Worm (Caenorhabditis elegans) whole organism, young adult: ENCODE results near the gene Y54B9A.1.

ENCODE experiments used
- B0035.1 ChIP-seq: sonication (generic microtip); optimal IDR thresholded peaks from 2 replicates; lab custom pipeline; 2016; ENCODE audit warnings: missing genetic modification characterization, mild to moderate bottlenecking, missing compliant biosample characterization, missing genotype, missing genetic modification reagents
- B0261.1 ChIP-seq: sonication (generic microtip); optimal IDR thresholded peaks from 2 replicates; lab custom pipeline; 2016; ENCODE audit warnings: mild to moderate bottlenecking, missing genetic modification characterization, moderate library complexity, missing compliant biosample characterization
- B0336.3 ChIP-seq: fragments of 200-800 bp; sonication (Bioruptor generic); IDR thresholded peaks from 2 replicates; pipeline ENCODE4 v1.3.6; 2022; ENCODE audit warnings: missing genetic modification characterization, missing compliant biosample characterization
- C06A6.2 ChIP-seq: fragments of 200-800 bp; sonication (Bioruptor generic); conservative IDR thresholded peaks from 2 replicates; pipeline ENCODE4 v1.3.6; 2022; ENCODE audit warnings: missing genetic modification characterization, missing compliant biosample characterization
- F23B12.7 ChIP-seq: sonication (generic microtip); optimal IDR thresholded peaks from 2 replicates; lab custom pipeline; 2017; ENCODE audit warnings: missing genetic modification characterization, mild to moderate bottlenecking, missing compliant biosample characterization, antibody characterized with exemption, moderate library complexity; ENCODE audit not compliant: insufficient read depth
- F52B5.7 ChIP-seq: sonication (generic microtip); optimal IDR thresholded peaks from 2 replicates; lab custom pipeline; 2016; ENCODE audit warnings: mild to moderate bottlenecking, missing genetic modification characterization, missing compliant biosample characterization
- F57C9.4 ChIP-seq: sonication (generic microtip); optimal IDR thresholded peaks from 2 replicates; lab custom pipeline; 2017; ENCODE audit warnings: mild to moderate bottlenecking, missing genetic modification characterization, missing compliant biosample characterization
- Y53F4B.3 ChIP-seq: fragments of 200-800 bp; sonication (Bioruptor generic); IDR thresholded peaks from 2 replicates; pipeline ENCODE4 v1.3.6; 2022; ENCODE audit warnings: missing genetic modification reagents, missing genetic modification characterization, missing compliant biosample characterization
- Y56A3A.18 ChIP-seq: fragments of 200-800 bp; sonication (Bioruptor generic); IDR thresholded peaks from 2 replicates; pipeline ENCODE4 v1.3.6; 2022; ENCODE audit warnings: missing genetic modification reagents, missing genetic modification characterization, missing compliant biosample characterization
- Y95B8A.8 ChIP-seq: fragments of 200-800 bp; sonication (Bioruptor generic); IDR thresholded peaks from 2 replicates; pipeline ENCODE4 v1.3.6; 2022; ENCODE audit warnings: missing genetic modification reagents, missing genetic modification characterization, missing compliant biosample characterization
- ZK185.1 ChIP-seq: sonication (generic microtip); optimal IDR thresholded peaks from 2 replicates; lab custom pipeline; 2016; ENCODE audit warnings: mild to moderate bottlenecking, missing genetic modification characterization, missing compliant biosample characterization; ENCODE audit not compliant: poor library complexity, severe bottlenecking
- aptf-2 ChIP-seq: fragments of 200-800 bp; sonication (Bioruptor generic); conservative IDR thresholded peaks from 2 replicates; pipeline ENCODE4 v1.3.6; 2022; ENCODE audit warnings: missing genetic modification reagents, missing genetic modification characterization, missing compliant biosample characterization
- atf-7 ChIP-seq: sonication (generic microtip); optimal IDR thresholded peaks from 2 replicates; lab custom pipeline; 2017; ENCODE audit warnings: mild to moderate bottlenecking, missing genetic modification characterization, missing compliant biosample characterization
- athp-1 ChIP-seq: sonication (generic microtip); optimal IDR thresholded peaks from 2 replicates; lab custom pipeline; 2017; ENCODE audit warnings: mild to moderate bottlenecking, missing genetic modification characterization, missing compliant biosample characterization
- attf-6 ChIP-seq: fragments of 200-800 bp; sonication (Bioruptor generic); IDR thresholded peaks from 2 replicates; pipeline ENCODE4 v1.3.6; 2022; ENCODE audit warnings: missing genetic modification reagents, missing genetic modification characterization, missing compliant biosample characterization
- bed-1 ChIP-seq: fragments of 200-800 bp; sonication (Bioruptor generic); IDR thresholded peaks from 2 replicates; pipeline ENCODE4 v1.3.6; 2022; ENCODE audit warnings: missing genetic modification reagents, missing genetic modification characterization, missing compliant biosample characterization
- ceh-100 ChIP-seq: fragments of 200-800 bp; sonication (Bioruptor generic); IDR thresholded peaks from 2 replicates; pipeline ENCODE4 v1.3.6; 2022; ENCODE audit warnings: missing genetic modification reagents, missing genetic modification characterization, missing compliant biosample characterization
- ceh-27 ChIP-seq: fragments of 200-800 bp; sonication (Bioruptor generic); optimal IDR thresholded peaks from 2 replicates; lab custom pipeline; 2018; ENCODE audit warnings: mild to moderate bottlenecking, missing genetic modification characterization, moderate library complexity, missing compliant biosample characterization
- ceh-79 ChIP-seq: sonication (generic microtip); optimal IDR thresholded peaks from 2 replicates; lab custom pipeline; 2017; ENCODE audit warnings: mild to moderate bottlenecking, missing genetic modification characterization, missing compliant biosample characterization
- ceh-91 ChIP-seq: fragments of 200-800 bp; sonication (Bioruptor generic); IDR thresholded peaks from 2 replicates; pipeline ENCODE4 v1.3.6; 2022; ENCODE audit warnings: missing genetic modification reagents, missing genetic modification characterization, missing compliant biosample characterization
- die-1 ChIP-seq: sonication (generic microtip); optimal IDR thresholded peaks from 2 replicates; lab custom pipeline; 2016; ENCODE audit warnings: missing genotype, mild to moderate bottlenecking, missing genetic modification characterization, missing compliant biosample characterization
- dpl-1 ChIP-seq: fragments of 150-350 bp; optimal IDR thresholded peaks from 2 replicates; lab custom pipeline; 2014; ENCODE audit warnings: missing biosample characterization, missing genetic modification reagents, missing genetic modification characterization
- egrh-3 ChIP-seq: fragments of 200-800 bp; sonication (Bioruptor generic); IDR thresholded peaks from 2 replicates; pipeline ENCODE4 v1.3.6; 2022; ENCODE audit warnings: missing genetic modification reagents, missing genetic modification characterization, missing compliant biosample characterization
- him-1 ChIP-seq: sonication (generic microtip); optimal IDR thresholded peaks from 2 replicates; lab custom pipeline; 2016; ENCODE audit warnings: missing genotype, missing genetic modification reagents, missing genetic modification characterization, missing compliant biosample characterization
- hsf-1 ChIP-seq: fragments of 200-800 bp; sonication (Bioruptor generic); IDR thresholded peaks from 2 replicates; pipeline ENCODE4 v1.3.6; 2022; ENCODE audit warnings: missing genetic modification reagents, missing genetic modification characterization, missing compliant biosample characterization
- let-526 ChIP-seq: fragments of 200-800 bp; sonication (Bioruptor generic); IDR thresholded peaks from 2 replicates; pipeline ENCODE4 v1.3.6; 2022; ENCODE audit warnings: missing genetic modification reagents, missing genetic modification characterization, missing compliant biosample characterization
- lin-26 ChIP-seq: fragments of 200-800 bp; sonication (Bioruptor generic); IDR thresholded peaks from 2 replicates; pipeline ENCODE4 v1.3.6; 2022; ENCODE audit warnings: missing genetic modification reagents, missing genetic modification characterization, missing compliant biosample characterization
- lin-54 ChIP-seq: fragments of 200-800 bp; sonication (Bioruptor generic); optimal IDR thresholded peaks from 2 replicates; lab custom pipeline; 2018; ENCODE audit warnings: mild to moderate bottlenecking, missing genetic modification characterization, missing compliant biosample characterization
- lsl-1 ChIP-seq: fragments of 200-800 bp; sonication (Bioruptor generic); optimal IDR thresholded peaks from 2 replicates; lab custom pipeline; 2018; ENCODE audit warnings: mild to moderate bottlenecking, missing genetic modification characterization, moderate library complexity, missing compliant biosample characterization
- lsy-27 ChIP-seq: sonication (generic microtip); optimal IDR thresholded peaks from 2 replicates; lab custom pipeline; 2017; ENCODE audit warnings: missing genetic modification characterization, mild to moderate bottlenecking, missing compliant biosample characterization, antibody characterized with exemption, missing genotype, borderline replicate concordance; ENCODE audit not compliant: insufficient read depth
- madf-8 ChIP-seq: fragments of 200-800 bp; sonication (Bioruptor generic); conservative IDR thresholded peaks from 2 replicates; pipeline ENCODE4 v1.3.6; 2022; ENCODE audit warnings: missing genetic modification reagents, missing genetic modification characterization, missing compliant biosample characterization
- mes-4 ChIP-seq: sonication (generic microtip); optimal IDR thresholded peaks from 2 replicates; lab custom pipeline; 2016; ENCODE audit warnings: missing genotype, missing genetic modification characterization, missing compliant biosample characterization
- mxl-1 ChIP-seq: sonication (generic microtip); optimal IDR thresholded peaks from 2 replicates; lab custom pipeline; 2016; ENCODE audit warnings: missing genetic modification characterization, missing compliant biosample characterization
- nfya-1 ChIP-seq: sonication (generic microtip); optimal IDR thresholded peaks from 2 replicates; lab custom pipeline; 2017; ENCODE audit warnings: antibody characterized with exemption, missing compliant biosample characterization, missing genetic modification characterization, borderline replicate concordance; ENCODE audit not compliant: insufficient read depth
- nfyb-1 ChIP-seq: fragments of 200-800 bp; sonication (Bioruptor generic); IDR thresholded peaks from 2 replicates; pipeline ENCODE4 v1.3.6; 2022; ENCODE audit warnings: missing genetic modification reagents, missing genetic modification characterization, missing compliant biosample characterization
- nhr-120 ChIP-seq: fragments of 200-800 bp; sonication (Bioruptor generic); IDR thresholded peaks from 2 replicates; pipeline ENCODE4 v1.3.6; 2022; ENCODE audit warnings: missing genetic modification characterization, missing compliant biosample characterization
- pbrm-1 ChIP-seq: fragments of 200-800 bp; sonication (Bioruptor generic); IDR thresholded peaks from 2 replicates; pipeline ENCODE4 v1.3.6; 2022; ENCODE audit warnings: missing genetic modification reagents, missing genetic modification characterization, missing compliant biosample characterization
- rec-8 ChIP-seq, 2 experiments: sonication (generic microtip); optimal IDR thresholded peaks; 2 replicates each; lab custom pipeline; 2016; ENCODE audit warnings: mild to moderate bottlenecking in 2 of 2, missing genetic modification characterization in 2 of 2, missing genetic modification reagents in 2 of 2, missing genotype in 2 of 2, missing biosample characterization in 1 of 2, missing compliant biosample characterization in 1 of 2, moderate library complexity in 1 of 2
- rpc-1 ChIP-seq, 2 experiments: fragments of 150-350 bp in 1 of 2; sonication (generic microtip) in 1 of 2; optimal IDR thresholded peaks; 2 replicates each; lab custom pipeline; 2014 to 2018; ENCODE audit warnings: missing biosample characterization in 1 of 2, missing genetic modification characterization in 1 of 2, missing genetic modification reagents in 1 of 2, missing genotype in 1 of 2
- snpc-4 ChIP-seq, 5 experiments: fragments of 150-350 bp in 1 of 5; sonication (generic microtip) in 4 of 5; optimal IDR thresholded peaks; 2 replicates each; lab custom pipeline; 2014 to 2018; ENCODE audit warnings: missing genetic modification characterization in 5 of 5, missing biosample characterization in 3 of 5, antibody characterized with exemption in 2 of 5, mild to moderate bottlenecking in 2 of 5, missing compliant biosample characterization in 2 of 5, missing genotype in 2 of 5, moderate library complexity in 2 of 5, missing genetic modification reagents in 1 of 5
- somi-1 ChIP-seq: fragments of 200-800 bp; sonication (Bioruptor generic); optimal IDR thresholded peaks from 2 replicates; lab custom pipeline; 2018; ENCODE audit warnings: mild to moderate bottlenecking, missing genetic modification characterization, missing compliant biosample characterization
- tbp1 ChIP-seq: fragments of 200-800 bp; sonication (Bioruptor generic); optimal IDR thresholded peaks from 2 replicates; lab custom pipeline; 2018; ENCODE audit warnings: mild to moderate bottlenecking, missing genetic modification characterization, missing compliant biosample characterization
- tlf-1 ChIP-seq: fragments of 200-800 bp; sonication (Bioruptor generic); optimal IDR thresholded peaks from 2 replicates; lab custom pipeline; 2018; ENCODE audit warnings: mild to moderate bottlenecking, missing genetic modification characterization, missing compliant biosample characterization
- xnd-1 ChIP-seq: sonication (generic microtip); optimal IDR thresholded peaks from 2 replicates; lab custom pipeline; 2016; ENCODE audit warnings: missing genotype, missing genetic modification reagents, missing genetic modification characterization, missing compliant biosample characterization
- zim-3 ChIP-seq: sonication (generic microtip); optimal IDR thresholded peaks from 2 replicates; lab custom pipeline; 2017; ENCODE audit warnings: mild to moderate bottlenecking, missing genetic modification characterization, moderate library complexity, missing compliant biosample characterization
- ztf-22 ChIP-seq: fragments of 200-800 bp; sonication (Bioruptor generic); optimal IDR thresholded peaks from 2 replicates; lab custom pipeline; 2018; ENCODE audit warnings: mild to moderate bottlenecking, missing genetic modification characterization, moderate library complexity, missing compliant biosample characterization

Gene Y54B9A.1

DNA sequence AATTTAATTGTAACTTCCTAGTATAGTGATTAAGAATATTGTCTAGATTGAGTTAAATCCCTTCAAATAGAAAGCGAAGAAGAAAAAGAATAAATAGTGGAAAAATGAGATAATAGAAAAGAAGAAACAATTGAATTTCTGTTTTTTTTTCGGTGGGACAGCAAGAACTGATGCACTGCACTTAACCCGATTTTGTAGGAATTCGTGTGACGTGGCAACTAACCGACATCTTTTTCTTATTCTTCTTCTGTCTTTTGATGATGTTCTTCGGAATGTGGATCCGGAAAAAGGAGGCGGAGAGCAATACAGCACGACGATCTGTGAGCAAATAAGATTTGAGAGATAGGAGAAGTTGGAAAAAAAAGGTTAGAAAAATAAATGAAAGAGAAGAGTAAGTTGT is 30.5 kb downstream of the Y54B9A.1 start:
- TF ChIP-seq attf-6 (GFP tag; lab: Robert Waterston, UW), result no peak
- TF ChIP-seq, all 124 proteins: peak for 0

DNA sequence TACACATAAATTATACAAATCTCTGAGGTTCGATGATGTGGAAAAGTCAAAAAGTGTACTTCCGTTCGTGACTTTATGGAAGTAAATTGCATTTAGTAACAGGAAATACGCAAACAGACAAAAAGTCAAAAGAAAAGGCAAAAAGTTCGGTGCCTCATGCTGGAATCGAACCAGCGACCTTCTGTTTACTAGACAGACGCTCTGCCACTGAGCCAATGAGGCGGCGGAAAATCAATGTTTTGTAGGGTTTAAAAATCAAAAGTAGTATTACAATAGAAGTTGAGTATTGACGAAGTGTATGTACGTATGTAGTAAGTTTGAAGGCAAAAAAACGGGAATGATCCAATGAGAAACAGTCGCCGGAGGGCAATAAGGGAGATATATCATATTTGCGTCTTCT is 32.5 kb downstream of the Y54B9A.1 start:
- no peak for TF ChIP-seq lin-54 (GFP tag; lab: Kevin White, UChicago)
- TF ChIP-seq F23B12.7 (tag; lab: Kevin White, UChicago), result peak; percentile 39
- TF ChIP-seq ceh-79 (tag; lab: Kevin White, UChicago), result no peak
- no peak for TF ChIP-seq dpl-1 (GFP tag; lab: Kevin White, UChicago)
- peak; percentile 6 for TF ChIP-seq lsl-1 (GFP tag; lab: Kevin White, UChicago)
- TF ChIP-seq Y95B8A.8 (GFP tag; lab: Robert Waterston, UW), result no peak
- no peak for TF ChIP-seq ZK185.1 (tag; lab: Kevin White, UChicago)
- no peak for TF ChIP-seq ztf-22 (GFP tag; lab: Kevin White, UChicago)
- no peak for TF ChIP-seq egrh-3 (GFP tag; lab: Robert Waterston, UW)
- no peak for TF ChIP-seq somi-1 (GFP tag; lab: Kevin White, UChicago)
- no peak for TF ChIP-seq ceh-100
- TF ChIP-seq rec-8 (tag; optimal IDR thresholded peaks at IDR 0.05; lab: Kevin White, UChicago), result no peak
- peak; percentile 54 for TF ChIP-seq rpc-1 (optimal IDR thresholded peaks at IDR 0.05; lab: Kevin White, UChicago)
- peak; percentile 84 for TF ChIP-seq rpc-1 (tag; optimal IDR thresholded peaks at IDR 0.05; lab: Kevin White, UChicago)
- TF ChIP-seq mes-4 (tag; lab: Kevin White, UChicago), result no peak
- no peak for TF ChIP-seq tlf-1 (GFP tag; lab: Kevin White, UChicago)
- no peak for TF ChIP-seq C06A6.2
- TF ChIP-seq ceh-27 (GFP tag; lab: Kevin White, UChicago), result no peak
- peak; percentile 82 for TF ChIP-seq him-1
- no peak for TF ChIP-seq lsy-27 (tag; lab: Kevin White, UChicago)
- no peak for TF ChIP-seq Y56A3A.18 (GFP tag; lab: Robert Waterston, UW)
- TF ChIP-seq B0336.3 (GFP tag; lab: Robert Waterston, UW), result no peak
- no peak for TF ChIP-seq athp-1
- TF ChIP-seq lin-26, result no peak
- TF ChIP-seq B0261.1 (tag; lab: Kevin White, UChicago), result peak; percentile 63
- TF ChIP-seq mxl-1, result no peak
- no peak for TF ChIP-seq F57C9.4 (tag; lab: Kevin White, UChicago)
- no peak for TF ChIP-seq hsf-1 (GFP tag; lab: Robert Waterston, UW)
- no peak for TF ChIP-seq nfyb-1 (GFP tag; lab: Robert Waterston, UW)
- no peak for TF ChIP-seq F52B5.7 (tag; lab: Kevin White, UChicago)
- no peak for TF ChIP-seq B0035.1 (tag; lab: Kevin White, UChicago)
- peak; percentile 89 for TF ChIP-seq tbp1 (GFP tag; lab: Kevin White, UChicago)
- no peak for TF ChIP-seq aptf-2
- TF ChIP-seq ceh-91 (GFP tag; lab: Robert Waterston, UW), result no peak
- peak; percentile 40 for TF ChIP-seq die-1
- no peak for TF ChIP-seq snpc-4 (GFP tag; optimal IDR thresholded peaks at IDR 0.05; lab: Kevin White, UChicago)
- peak in 1 of 4 experiments; percentile 44 for TF ChIP-seq snpc-4 (tag; optimal IDR thresholded peaks at IDR 0.05; lab: Kevin White, UChicago)
- no peak for TF ChIP-seq xnd-1 (tag; lab: Kevin White, UChicago)
- TF ChIP-seq nfya-1 (tag; lab: Kevin White, UChicago), result no peak
- TF ChIP-seq madf-8 (GFP tag; lab: Robert Waterston, UW), result no peak
- TF ChIP-seq Y53F4B.3, result no peak; the same call in 1 of the 2 replicates
- TF ChIP-seq atf-7 (tag; lab: Kevin White, UChicago), result no peak
- no peak for TF ChIP-seq nhr-120 (GFP tag; lab: Robert Waterston, UW)
- TF ChIP-seq zim-3 (tag; lab: Kevin White, UChicago), result no peak
- no peak for TF ChIP-seq bed-1
- TF ChIP-seq let-526 (GFP tag; lab: Robert Waterston, UW), result no peak
- 0 out of 2 replicates have a peak, but pooled peaks have one; percentile 25 for TF ChIP-seq pbrm-1 (GFP tag; lab: Robert Waterston, UW)
